Fruit fly (Drosophila melanogaster): ENCODE measurements around the gene Alp5.

The Alp5 gene

DNA sequence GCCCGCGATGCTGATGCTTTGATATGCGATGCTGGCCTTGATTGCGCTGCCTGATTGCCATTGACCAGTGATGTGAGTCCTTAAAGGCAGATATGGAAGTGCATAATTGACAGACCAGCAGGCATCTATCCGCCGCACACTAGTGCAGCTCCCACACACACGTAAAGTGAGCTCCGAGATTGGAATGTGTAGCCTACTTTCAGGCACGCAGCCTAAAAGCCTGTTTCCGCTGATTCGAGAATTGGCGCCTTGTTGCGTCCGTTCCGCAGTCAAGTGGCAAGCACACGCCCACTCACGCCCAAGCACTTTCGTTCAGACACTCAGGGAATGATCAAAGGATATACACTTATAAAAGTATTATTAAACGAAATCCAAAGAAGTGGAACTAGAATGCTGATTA is 22.7 kb downstream of the Alp5 start:
- TF ChIP-seq Myc (optimal IDR thresholded peaks at IDR 0.05) (peak; percentile 43), psq (GFP tag; optimal IDR thresholded peaks at IDR 0.05) (no peak)

DNA sequence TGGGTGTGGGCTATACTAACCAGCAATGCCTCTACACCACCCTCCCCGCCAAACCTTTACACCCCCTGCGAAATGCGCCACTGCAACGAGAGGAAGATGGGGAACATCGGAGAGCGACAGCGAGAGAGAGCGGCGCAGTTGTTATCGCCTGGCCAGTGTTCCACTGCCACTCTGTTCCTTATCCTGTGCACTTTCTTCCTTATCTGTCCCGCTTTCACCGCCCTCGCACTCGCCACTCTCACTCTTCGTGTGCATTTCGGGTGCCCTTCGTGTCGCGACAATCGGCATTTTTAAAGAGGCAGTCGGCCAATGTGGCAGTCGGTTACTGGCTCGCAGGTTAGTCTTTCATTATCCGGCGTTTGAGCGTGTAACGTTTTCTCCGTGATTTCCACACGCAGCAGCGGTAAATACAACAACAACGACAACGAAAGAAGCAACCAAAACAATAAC is 28.9 kb downstream of the Alp5 start, which contains the start of gene Calx:
TSS of gene Calx (plus strand) at position 338 of the 450 bp plus-strand sequence.
- TF ChIP-seq h (GFP tag; optimal IDR thresholded peaks at IDR 0.05) (peak; percentile 76), pan (optimal IDR thresholded peaks at IDR 0.05) (no peak), sv (GFP tag; optimal IDR thresholded peaks at IDR 0.05) (no peak), psq (GFP tag; optimal IDR thresholded peaks at IDR 0.05) (no peak), brk (GFP tag; optimal IDR thresholded peaks at IDR 0.05) (no peak), GATAd (GFP tag; optimal IDR thresholded peaks at IDR 0.05) (no peak), Hr78 (GFP tag; optimal IDR thresholded peaks at IDR 0.05) (no peak), dl (GFP tag; optimal IDR thresholded peaks at IDR 0.05; ENCODE audit: insufficient read depth in 1 of 2, partially characterized antibody in 2 of 2) (peak; percentile 28 to 37)

DNA sequence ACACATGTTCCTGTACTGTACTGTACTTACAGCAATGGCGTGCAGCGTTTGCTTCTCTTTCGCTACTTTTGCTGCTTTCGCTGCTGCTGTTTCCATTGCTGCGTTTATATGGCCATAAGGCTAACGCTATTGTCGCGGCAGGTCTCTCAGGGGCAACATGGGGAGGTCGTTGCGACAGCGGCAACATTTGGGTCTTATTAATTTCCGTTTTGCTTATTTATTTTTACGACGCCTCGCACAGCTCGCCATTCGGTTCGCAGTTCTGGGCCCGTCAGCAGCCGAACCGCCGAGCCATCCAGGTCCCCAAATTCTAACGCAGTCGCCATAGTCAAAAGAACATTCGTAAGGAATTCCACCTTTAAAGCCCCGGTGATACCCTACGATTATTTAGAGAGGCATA is 30.1 kb downstream of the Alp5 start:
- TF ChIP-seq Mio (GFP tag; optimal IDR thresholded peaks at IDR 0.05) (no peak), foxo (GFP tag; optimal IDR thresholded peaks at IDR 0.05) (no peak), rgr (GFP tag; optimal IDR thresholded peaks at IDR 0.05) (no peak)

DNA sequence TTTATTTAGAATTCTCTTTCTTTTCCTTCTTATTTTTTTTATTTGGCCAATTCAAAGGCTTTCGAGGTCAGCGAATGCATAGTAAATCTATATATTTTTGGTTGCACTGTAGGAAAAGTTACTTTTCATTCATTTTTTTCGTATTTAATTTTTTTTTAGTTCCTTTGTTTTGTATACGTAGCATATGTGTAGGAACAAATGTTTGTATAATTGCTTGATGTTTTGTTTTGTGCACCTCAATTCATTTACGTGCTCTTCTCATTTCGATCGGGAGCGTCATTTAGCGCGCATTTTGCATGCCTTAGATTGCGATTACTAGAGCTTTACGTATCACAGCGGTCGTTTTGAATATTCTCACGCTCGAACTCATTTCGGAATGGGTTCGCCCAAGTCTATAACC is 43.8 kb downstream of the Alp5 start:
- no peak for TF ChIP-seq Abd-B (GFP tag; optimal IDR thresholded peaks at IDR 0.05)

DNA sequence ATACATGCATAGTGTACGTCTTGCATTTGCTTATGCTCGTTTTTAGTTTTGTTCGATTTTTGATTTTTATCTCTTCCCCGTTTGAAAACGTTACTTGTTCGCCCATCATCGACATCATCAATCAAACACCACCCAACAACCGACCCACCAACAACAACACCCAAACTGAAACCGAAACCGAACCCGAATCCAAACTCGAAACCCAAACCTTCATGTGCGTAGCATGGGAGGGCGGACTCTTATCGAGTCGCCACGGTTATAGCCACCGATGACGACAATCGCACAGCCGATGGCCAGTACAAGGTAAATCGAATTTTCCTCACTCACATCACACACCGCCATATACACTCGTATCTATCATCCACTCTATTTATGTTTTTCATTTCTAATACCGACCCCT is 44.8 kb downstream of the Alp5 start:
- TF ChIP-seq Sp1 (GFP tag; optimal IDR thresholded peaks at IDR 0.05): no peak
- no peak for TF ChIP-seq HLH106 (tag; optimal IDR thresholded peaks at IDR 0.05)
- no peak for TF ChIP-seq Myc (optimal IDR thresholded peaks at IDR 0.05)
- TF ChIP-seq fru (GFP tag; optimal IDR thresholded peaks at IDR 0.05): no peak
- no peak for TF ChIP-seq ey (GFP tag; optimal IDR thresholded peaks at IDR 0.05)
- TF ChIP-seq Dif (GFP tag; optimal IDR thresholded peaks at IDR 0.05; ENCODE audit: partially characterized antibody): no peak
- TF ChIP-seq pan (optimal IDR thresholded peaks at IDR 0.05): no peak
- TF ChIP-seq jim (GFP tag; optimal IDR thresholded peaks at IDR 0.05): no peak
- no peak for TF ChIP-seq Rel (GFP tag; optimal IDR thresholded peaks at IDR 0.05)
- TF ChIP-seq Rel (tag; optimal IDR thresholded peaks at IDR 0.05): no peak
- TF ChIP-seq sage (GFP tag; optimal IDR thresholded peaks at IDR 0.05): no peak
- no peak for TF ChIP-seq brk (GFP tag; optimal IDR thresholded peaks at IDR 0.05)
- no peak for TF ChIP-seq CG32264 (GFP tag; optimal IDR thresholded peaks at IDR 0.05)
- no peak for TF ChIP-seq Jra (GFP tag; optimal IDR thresholded peaks at IDR 0.05)
- TF ChIP-seq CG9705 (GFP tag; optimal IDR thresholded peaks at IDR 0.05): no peak
- TF ChIP-seq usp (GFP tag; optimal IDR thresholded peaks at IDR 0.05): no peak
- TF ChIP-seq N (GFP tag; optimal IDR thresholded peaks at IDR 0.05): no peak
- no peak for TF ChIP-seq sv (GFP tag; optimal IDR thresholded peaks at IDR 0.05)

DNA sequence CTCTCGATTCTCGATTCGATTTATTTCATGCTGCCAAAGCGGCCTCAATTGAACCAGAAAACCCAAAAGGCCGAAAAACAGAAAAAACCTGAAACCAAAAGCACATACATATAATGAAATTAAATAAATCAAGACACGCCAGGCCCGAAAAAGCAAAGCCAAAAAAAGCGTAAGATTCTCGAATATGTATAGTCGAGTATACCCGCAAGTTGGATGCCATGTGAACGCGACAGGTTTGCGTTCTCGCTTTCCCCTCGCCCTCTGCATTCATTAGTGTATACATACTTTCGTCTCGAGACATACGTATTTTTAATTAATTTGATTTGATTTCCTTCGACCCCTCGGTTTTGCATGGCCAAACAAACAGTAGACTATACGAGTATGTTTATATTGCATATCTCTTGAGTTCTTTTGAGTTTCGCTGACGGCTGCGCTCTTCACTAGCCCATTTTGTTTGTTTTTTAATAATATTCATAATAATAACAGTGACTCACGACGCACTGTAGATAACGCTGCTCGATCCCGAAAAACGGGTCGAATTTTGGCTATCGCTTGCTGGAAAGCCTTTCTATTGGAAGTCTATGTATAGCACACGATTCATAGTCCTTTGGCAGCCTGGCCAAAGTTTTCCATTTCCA is 45.8 kb downstream of the Alp5 start:
- TF ChIP-seq sage (GFP tag; optimal IDR thresholded peaks at IDR 0.05) (no peak), fru (GFP tag; optimal IDR thresholded peaks at IDR 0.05) (peak; percentile 17), Rel (GFP tag; optimal IDR thresholded peaks at IDR 0.05) (no peak), Rel (tag; optimal IDR thresholded peaks at IDR 0.05) (peak; percentile 38), Hnf4 (GFP tag; optimal IDR thresholded peaks at IDR 0.05) (peak; percentile 16), ey (GFP tag; optimal IDR thresholded peaks at IDR 0.05) (no peak), dmrt93B (GFP tag; optimal IDR thresholded peaks at IDR 0.05) (no peak), Hr83 (GFP tag; optimal IDR thresholded peaks at IDR 0.05; ENCODE audit: poor library complexity, severe bottlenecking) (peak; percentile 21), foxo (GFP tag; optimal IDR thresholded peaks at IDR 0.05) (peak in 1 of 2 experiments; percentile 32), Vsx2 (GFP tag; optimal IDR thresholded peaks at IDR 0.05; ENCODE audit: partially characterized antibody) (peak; percentile 55), br (GFP tag; optimal IDR thresholded peaks at IDR 0.05) (peak; percentile 45), CG9705 (GFP tag; optimal IDR thresholded peaks at IDR 0.05) (no peak), rgr (GFP tag; optimal IDR thresholded peaks at IDR 0.05) (peak; percentile 32), woc (GFP tag; optimal IDR thresholded peaks at IDR 0.05) (peak; percentile 46), Jra (GFP tag; optimal IDR thresholded peaks at IDR 0.05) (no peak), h (GFP tag; optimal IDR thresholded peaks at IDR 0.05) (peak; percentile 49), dsf (GFP tag; optimal IDR thresholded peaks at IDR 0.05; ENCODE audit: borderline replicate concordance) (no peak), usp (GFP tag; optimal IDR thresholded peaks at IDR 0.05) (no peak), CG32264 (GFP tag; optimal IDR thresholded peaks at IDR 0.05) (no peak), lola (GFP tag; optimal IDR thresholded peaks at IDR 0.05) (no peak), CrebA (GFP tag; optimal IDR thresholded peaks at IDR 0.05; ENCODE audit: borderline replicate concordance) (no peak), Sp1 (GFP tag; optimal IDR thresholded peaks at IDR 0.05) (no peak)
